Worm (Caenorhabditis elegans) whole organism, young adult: ENCODE measurements around the gene K06H7.7.

Experiments
- attf-6 ChIP-seq: fragments of 200-800 bp; sonication (Bioruptor generic); IDR thresholded peaks from 2 replicates; pipeline ENCODE4 v1.3.6; 2022; ENCODE audit warnings: missing genetic modification reagents, missing genetic modification characterization, missing compliant biosample characterization
- dpff-1 ChIP-seq: sonication (generic microtip); optimal IDR thresholded peaks from 2 replicates; lab custom pipeline; 2017; ENCODE audit warnings: mild to moderate bottlenecking, missing genetic modification characterization, missing compliant biosample characterization
- ekl-4 ChIP-seq: fragments of 200-800 bp; sonication (Bioruptor generic); IDR thresholded peaks from 2 replicates; pipeline ENCODE4 v1.3.6; 2022; ENCODE audit warnings: missing genetic modification reagents, missing genetic modification characterization, missing compliant biosample characterization
- nfya-1 ChIP-seq: sonication (generic microtip); optimal IDR thresholded peaks from 2 replicates; lab custom pipeline; 2017; ENCODE audit warnings: antibody characterized with exemption, missing compliant biosample characterization, missing genetic modification characterization, borderline replicate concordance; ENCODE audit not compliant: insufficient read depth
- nfyb-1 ChIP-seq: fragments of 200-800 bp; sonication (Bioruptor generic); IDR thresholded peaks from 2 replicates; pipeline ENCODE4 v1.3.6; 2022; ENCODE audit warnings: missing genetic modification reagents, missing genetic modification characterization, missing compliant biosample characterization
- sea-2 ChIP-seq: fragments of 200-800 bp; sonication (Bioruptor generic); IDR thresholded peaks from 2 replicates; pipeline ENCODE4 v1.3.6; 2022; ENCODE audit warnings: missing genetic modification characterization, missing compliant biosample characterization
- sptf-2 ChIP-seq: fragments of 200-800 bp; sonication (Bioruptor generic); optimal IDR thresholded peaks from 2 replicates; lab custom pipeline; 2018; ENCODE audit warnings: mild to moderate bottlenecking, missing genetic modification characterization, missing compliant biosample characterization
- ztf-3 ChIP-seq: fragments of 200-800 bp; sonication (Bioruptor generic); optimal IDR thresholded peaks from 2 replicates; lab custom pipeline; 2018; ENCODE audit warnings: mild to moderate bottlenecking, missing genetic modification characterization, missing compliant biosample characterization

ce11 chrIII:8099022-8099421, 13.7 kb upstream of the K06H7.7 start, which contains the start of gene K06H7.1:
- TF ChIP-seq sptf-2 (GFP tag; lab: Kevin White, UChicago) (no peak), nfya-1 (tag; lab: Kevin White, UChicago) (no peak), attf-6 (GFP tag; lab: Robert Waterston, UW) (no peak), nfyb-1 (GFP tag; lab: Robert Waterston, UW) (no peak), ztf-3 (no peak), ekl-4 (GFP tag; lab: Robert Waterston, UW) (no peak), dpff-1 (tag; lab: Kevin White, UChicago) (no peak), sea-2 (GFP tag; lab: Robert Waterston, UW) (no peak)
